Fruit fly (Drosophila melanogaster) whole organism, embryonic: ENCODE measurements around the gene dmrt11E.

Experiments
- Aef1 ChIP-seq: fragments of 200-800 bp; sonication (Bioruptor generic); IDR thresholded peaks from 3 replicates; pipeline ENCODE4 v1.3.6; 2022; ENCODE audit warnings: missing biosample characterization, missing genetic modification characterization
- Bteb2 ChIP-seq: fragments of 200-800 bp; sonication (Bioruptor generic); optimal IDR thresholded peaks from 2 replicates; lab custom pipeline; 2016; ENCODE audit warnings: missing biosample characterization, missing genetic modification characterization
- CG10462 ChIP-seq: fragments of 200-800 bp; sonication (Bioruptor generic); optimal IDR thresholded peaks from 2 replicates; lab custom pipeline; 2016; ENCODE audit warnings: missing biosample characterization, missing genetic modification characterization
- CG10654 ChIP-seq: fragments of 200-800 bp; sonication (Bioruptor generic); optimal IDR thresholded peaks from 2 replicates; lab custom pipeline; 2016; ENCODE audit warnings: missing biosample characterization, missing genetic modification characterization
- CG12744 ChIP-seq: fragments of 200-800 bp; sonication (Bioruptor generic); optimal IDR thresholded peaks from 2 replicates; lab custom pipeline; 2016; ENCODE audit warnings: missing biosample characterization, missing genetic modification characterization
- CG14014 ChIP-seq: fragments of 200-800 bp; sonication (Bioruptor generic); IDR thresholded peaks from 2 replicates; pipeline ENCODE4 v1.3.6; 2022; ENCODE audit warnings: missing biosample characterization, missing genetic modification characterization
- CG14050 ChIP-seq: fragments of 200-800 bp; sonication (Bioruptor generic); IDR thresholded peaks from 3 replicates; pipeline ENCODE4 v1.3.6; 2022; ENCODE audit warnings: missing biosample characterization, missing genetic modification characterization
- CG16815 ChIP-seq: fragments of 200-800 bp; sonication (Bioruptor generic); optimal IDR thresholded peaks from 3 replicates; lab custom pipeline; 2017; ENCODE audit warnings: missing biosample characterization, mild to moderate bottlenecking, missing genetic modification characterization
- CG17359 ChIP-seq: fragments of 200-800 bp; sonication (Bioruptor generic); optimal IDR thresholded peaks from 3 replicates; lab custom pipeline; 2018; ENCODE audit warnings: missing biosample characterization, mild to moderate bottlenecking, missing genetic modification characterization, moderate library complexity
- CG17612 ChIP-seq: fragments of 200-800 bp; sonication (Bioruptor generic); IDR thresholded peaks from 2 replicates; pipeline ENCODE4 v1.3.6; 2022; ENCODE audit warnings: missing biosample characterization, missing genetic modification characterization
- CG31365 ChIP-seq: fragments of 200-800 bp; sonication (Bioruptor generic); optimal IDR thresholded peaks from 2 replicates; lab custom pipeline; 2018; ENCODE audit warnings: missing biosample characterization, mild to moderate bottlenecking, missing genetic modification characterization
- CG32767 ChIP-seq: fragments of 200-800 bp; sonication (Bioruptor generic); IDR thresholded peaks from 2 replicates; pipeline ENCODE4 v1.3.6; 2022; ENCODE audit warnings: missing biosample characterization, missing genetic modification characterization
- CG32772 ChIP-seq: fragments of 200-800 bp; sonication (Bioruptor generic); IDR thresholded peaks from 2 replicates; pipeline ENCODE4 v1.3.6; 2022; ENCODE audit warnings: missing biosample characterization, missing genetic modification characterization
- CG3407 ChIP-seq: fragments of 200-800 bp; sonication (Bioruptor generic); optimal IDR thresholded peaks from 2 replicates; lab custom pipeline; 2018; ENCODE audit warnings: missing biosample characterization, mild to moderate bottlenecking, missing genetic modification characterization
- CG6765 ChIP-seq: fragments of 200-800 bp; sonication (Bioruptor generic); optimal IDR thresholded peaks from 3 replicates; lab custom pipeline; 2017; ENCODE audit warnings: missing biosample characterization, mild to moderate bottlenecking, missing genetic modification characterization
- CG7928 ChIP-seq: fragments of 200-800 bp; sonication (Bioruptor generic); optimal IDR thresholded peaks from 2 replicates; lab custom pipeline; 2017; ENCODE audit warnings: missing biosample characterization, mild to moderate bottlenecking, missing genetic modification characterization
- CG8089 ChIP-seq: fragments of 200-800 bp; sonication (Bioruptor generic); optimal IDR thresholded peaks from 3 replicates; lab custom pipeline; 2016; ENCODE audit warnings: missing biosample characterization, missing genetic modification characterization
- CG9727 ChIP-seq: fragments of 200-800 bp; sonication (Bioruptor generic); optimal IDR thresholded peaks from 3 replicates; lab custom pipeline; 2017; ENCODE audit warnings: missing biosample characterization, mild to moderate bottlenecking, missing genetic modification characterization
- CkIIα-i1 ChIP-seq: fragments of 200-800 bp; sonication (Bioruptor generic); IDR thresholded peaks from 2 replicates; pipeline ENCODE4 v1.3.6; 2022; ENCODE audit warnings: missing biosample characterization, missing genetic modification characterization
- CoRest ChIP-seq: fragments of 200-800 bp; sonication (Bioruptor generic); optimal IDR thresholded peaks from 3 replicates; lab custom pipeline; 2018; ENCODE audit warnings: missing biosample characterization, mild to moderate bottlenecking, missing genetic modification characterization, moderate library complexity
- CrebB ChIP-seq: fragments of 200-800 bp; sonication (Bioruptor generic); optimal IDR thresholded peaks from 3 replicates; lab custom pipeline; 2018; ENCODE audit warnings: missing biosample characterization, mild to moderate bottlenecking, missing genetic modification characterization
- ERR ChIP-seq: fragments of 200-800 bp; sonication (Bioruptor generic); optimal IDR thresholded peaks from 2 replicates; lab custom pipeline; 2016; ENCODE audit warnings: missing biosample characterization, missing genetic modification characterization
- Gsc ChIP-seq: fragments of 200-800 bp; sonication (Bioruptor generic); IDR thresholded peaks from 2 replicates; pipeline ENCODE4 v1.3.6; 2022; ENCODE audit warnings: missing biosample characterization, missing genetic modification characterization
- HHEX ChIP-seq: fragments of 200-800 bp; sonication (Bioruptor generic); optimal IDR thresholded peaks from 3 replicates; lab custom pipeline; 2017; ENCODE audit warnings: missing biosample characterization, mild to moderate bottlenecking, missing genetic modification characterization, missing genetic modification reagents
- Meics ChIP-seq: fragments of 200-800 bp; sonication (Bioruptor generic); optimal IDR thresholded peaks from 2 replicates; lab custom pipeline; 2017; ENCODE audit warnings: missing biosample characterization, mild to moderate bottlenecking, missing genetic modification characterization
- NC2α ChIP-seq: fragments of 200-800 bp; sonication (Bioruptor generic); optimal IDR thresholded peaks from 2 replicates; lab custom pipeline; 2016; ENCODE audit warnings: missing biosample characterization, missing genetic modification characterization
- Oaz ChIP-seq: fragments of 200-800 bp; sonication (Bioruptor generic); IDR thresholded peaks from 2 replicates; pipeline ENCODE4 v1.3.6; 2022; ENCODE audit warnings: missing biosample characterization, missing genetic modification characterization
- Opbp ChIP-seq: fragments of 200-800 bp; sonication (Bioruptor generic); IDR thresholded peaks from 3 replicates; pipeline ENCODE4 v1.3.6; 2022; ENCODE audit warnings: missing biosample characterization, missing genetic modification characterization; ENCODE audit not compliant: partially characterized antibody
- Scr ChIP-seq: fragments of 200-800 bp; sonication (Bioruptor generic); IDR thresholded peaks from 2 replicates; pipeline ENCODE4 v1.3.6; 2022; ENCODE audit warnings: missing biosample characterization, missing genetic modification characterization; ENCODE audit not compliant: partially characterized antibody
- Side ChIP-seq: fragments of 200-800 bp; sonication (Bioruptor generic); optimal IDR thresholded peaks from 2 replicates; lab custom pipeline; 2016; ENCODE audit warnings: missing biosample characterization, missing genetic modification characterization
- Vsx1 ChIP-seq: fragments of 200-800 bp; sonication (Bioruptor generic); optimal IDR thresholded peaks from 2 replicates; lab custom pipeline; 2017; ENCODE audit warnings: missing biosample characterization, mild to moderate bottlenecking, missing genetic modification characterization, missing genetic modification reagents
- bab2 ChIP-seq: fragments of 200-800 bp; sonication (Bioruptor generic); optimal IDR thresholded peaks from 2 replicates; lab custom pipeline; 2016; ENCODE audit warnings: missing biosample characterization, missing genetic modification characterization
- crc ChIP-seq: fragments of 200-800 bp; sonication (Bioruptor generic); optimal IDR thresholded peaks from 2 replicates; lab custom pipeline; 2016; ENCODE audit warnings: missing biosample characterization, missing genetic modification characterization
- croc ChIP-seq: fragments of 200-800 bp; sonication (Bioruptor generic); conservative IDR thresholded peaks from 3 replicates; pipeline ENCODE4 v1.3.6; 2022; ENCODE audit warnings: missing biosample characterization, missing genetic modification characterization
- kah ChIP-seq: fragments of 200-800 bp; sonication (Bioruptor generic); optimal IDR thresholded peaks from 2 replicates; lab custom pipeline; 2018; ENCODE audit warnings: missing biosample characterization, mild to moderate bottlenecking, missing genetic modification characterization
- kni ChIP-seq: fragments of 200-800 bp; sonication (Bioruptor generic); optimal IDR thresholded peaks from 3 replicates; lab custom pipeline; 2017; ENCODE audit warnings: mild to moderate bottlenecking, missing biosample characterization, missing genetic modification reagents, missing genetic modification characterization
- pho ChIP-seq: fragments of 200-800 bp; sonication (Bioruptor generic); optimal IDR thresholded peaks from 2 replicates; lab custom pipeline; 2016; ENCODE audit warnings: missing biosample characterization, missing genetic modification characterization
- phol ChIP-seq: fragments of 200-800 bp; sonication (Bioruptor generic); optimal IDR thresholded peaks from 3 replicates; lab custom pipeline; 2018; ENCODE audit warnings: missing biosample characterization, mild to moderate bottlenecking, missing genetic modification characterization, moderate library complexity
- psq ChIP-seq: fragments of 200-800 bp; sonication (Bioruptor generic); optimal IDR thresholded peaks from 2 replicates; lab custom pipeline; 2017; ENCODE audit warnings: missing biosample characterization, missing genetic modification characterization
- ranshi ChIP-seq: fragments of 200-800 bp; sonication (Bioruptor generic); IDR thresholded peaks from 2 replicates; pipeline ENCODE4 v1.3.6; 2022; ENCODE audit warnings: missing biosample characterization, missing genetic modification characterization
- rib ChIP-seq: fragments of 200-800 bp; sonication (Bioruptor generic); IDR thresholded peaks from 2 replicates; pipeline ENCODE4 v1.3.6; 2022; ENCODE audit warnings: missing biosample characterization, missing genetic modification characterization
- scrt ChIP-seq: fragments of 200-800 bp; sonication (Bioruptor generic); optimal IDR thresholded peaks from 2 replicates; lab custom pipeline; 2018; ENCODE audit warnings: missing biosample characterization, mild to moderate bottlenecking, missing genetic modification characterization, moderate library complexity
- sd ChIP-seq: fragments of 200-800 bp; sonication (Bioruptor generic); optimal IDR thresholded peaks from 3 replicates; lab custom pipeline; 2018; ENCODE audit warnings: missing biosample characterization, mild to moderate bottlenecking, missing genetic modification characterization, moderate library complexity
- shn ChIP-seq: fragments of 200-800 bp; sonication (Bioruptor generic); optimal IDR thresholded peaks from 3 replicates; lab custom pipeline; 2016; ENCODE audit warnings: missing biosample characterization, missing genetic modification characterization
- sim ChIP-seq: fragments of 200-800 bp; sonication (Bioruptor generic); IDR thresholded peaks from 2 replicates; pipeline ENCODE4 v1.3.6; 2022; ENCODE audit warnings: missing biosample characterization, missing genetic modification characterization
- so ChIP-seq: fragments of 200-800 bp; sonication (Bioruptor generic); IDR thresholded peaks from 3 replicates; pipeline ENCODE4 v1.3.6; 2022; ENCODE audit warnings: missing biosample characterization, missing genetic modification characterization
- sr ChIP-seq: fragments of 200-800 bp; sonication (Bioruptor generic); IDR thresholded peaks from 3 replicates; pipeline ENCODE4 v1.3.6; 2022; ENCODE audit warnings: missing biosample characterization, missing genetic modification characterization
- tgo ChIP-seq: fragments of 200-800 bp; sonication (Bioruptor generic); IDR thresholded peaks from 3 replicates; pipeline ENCODE4 v1.3.6; 2022; ENCODE audit warnings: missing biosample characterization, missing genetic modification characterization
- toy ChIP-seq: fragments of 200-800 bp; sonication (Bioruptor generic); IDR thresholded peaks from 2 replicates; pipeline ENCODE4 v1.3.6; 2022; ENCODE audit warnings: missing biosample characterization, missing genetic modification characterization
- wdn ChIP-seq: fragments of 200-800 bp; sonication (Bioruptor generic); IDR thresholded peaks from 2 replicates; pipeline ENCODE4 v1.3.6; 2022; ENCODE audit warnings: missing biosample characterization, missing genetic modification characterization
- yki ChIP-seq: fragments of >200 bp; optimal IDR thresholded peaks from 3 replicates; lab custom pipeline; 2018

dmrt11E gene

dm6 chrX:13390465-13391173, 22.6 kb downstream of the dmrt11E start (continued):
- TF ChIP-seq sim: no peak
- peak; percentile 67 for TF ChIP-seq HHEX (GFP tag; lab: Kevin White, UChicago)
- TF ChIP-seq CG8089 (GFP tag; lab: Kevin White, UChicago): no peak
- no peak for TF ChIP-seq kah
- peak; percentile 63 for TF ChIP-seq scrt
- no peak for TF ChIP-seq CG32767 (GFP tag; lab: Robert Waterston, UW)
- TF ChIP-seq Meics: peak; percentile 85
- peak; percentile 2 for TF ChIP-seq CG10654
- no peak for TF ChIP-seq Gsc
- TF ChIP-seq CG14014: peak; percentile 78
- no peak for TF ChIP-seq kni
- no peak for TF ChIP-seq Scr (GFP tag; lab: Robert Waterston, UW)
- TF ChIP-seq CG32772 (GFP tag; lab: Robert Waterston, UW): 0 out of 2 replicates have a peak, but pooled peaks have one; percentile 34
- peak; percentile 33 for TF ChIP-seq phol (tag; lab: Kevin White, UChicago)
- no peak for TF ChIP-seq so (GFP tag; lab: Robert Waterston, UW)
- no peak for TF ChIP-seq ERR
- peak; percentile 64; the same call in 1 of the 2 replicates for TF ChIP-seq rib
- TF ChIP-seq Oaz (GFP tag; lab: Robert Waterston, UW): peak; percentile 52; the same call in 1 of the 2 replicates
- TF ChIP-seq shn: no peak
- TF ChIP-seq yki (lab: Kevin White, UChicago): no peak
- TF ChIP-seq Opbp (GFP tag; lab: Robert Waterston, UW): no peak
- TF ChIP-seq ranshi (GFP tag; lab: Robert Waterston, UW): peak; percentile 66
- no peak for TF ChIP-seq CG10462 (GFP tag; lab: Kevin White, UChicago)
- peak; percentile 77 for TF ChIP-seq tgo (GFP tag; lab: Robert Waterston, UW)
- no peak for TF ChIP-seq croc (GFP tag; lab: Robert Waterston, UW)
- TF ChIP-seq CG9727 (GFP tag; lab: Kevin White, UChicago): peak; percentile 68
- TF ChIP-seq CG31365 (tag; lab: Kevin White, UChicago): no peak
- peak; percentile 22 for TF ChIP-seq sd (tag; lab: Kevin White, UChicago)
- TF ChIP-seq CrebB (tag; lab: Kevin White, UChicago): peak; percentile 24
- TF ChIP-seq crc (GFP tag; lab: Kevin White, UChicago): no peak
- no peak for TF ChIP-seq Vsx1 (GFP tag; lab: Kevin White, UChicago)
- no peak for TF ChIP-seq NC2α (GFP tag; lab: Kevin White, UChicago)
- no peak for TF ChIP-seq CG7928 (GFP tag; lab: Kevin White, UChicago)
- no peak for TF ChIP-seq bab2
- TF ChIP-seq CG17612 (GFP tag; lab: Robert Waterston, UW): 0 out of 2 replicates have a peak, but pooled peaks have one; percentile 18
- TF ChIP-seq wdn (GFP tag; lab: Robert Waterston, UW): 0 out of 2 replicates have a peak, but pooled peaks have one; percentile 50
- 0 out of 2 replicates have a peak, but pooled peaks have one; percentile 6 for TF ChIP-seq CkIIα-i1 (GFP tag; lab: Robert Waterston, UW)
- peak; percentile 52 for TF ChIP-seq CG6765 (GFP tag; lab: Kevin White, UChicago)
- peak; percentile 77 for TF ChIP-seq CoRest (tag; lab: Kevin White, UChicago)
- no peak for TF ChIP-seq psq (GFP tag; lab: Kevin White, UChicago)
- TF ChIP-seq sr: no peak
- peak; percentile 38 for TF ChIP-seq CG16815
- TF ChIP-seq CG12744: no peak
- no peak for TF ChIP-seq pho (GFP tag; lab: Kevin White, UChicago)
- peak; percentile 67 for TF ChIP-seq CG17359 (tag; lab: Kevin White, UChicago)
- peak; percentile 62; the same call in 1 of the 2 replicates for TF ChIP-seq toy (GFP tag; lab: Robert Waterston, UW)
- TF ChIP-seq CG3407 (GFP tag; lab: Kevin White, UChicago): no peak
- TF ChIP-seq CG14050 (GFP tag; lab: Robert Waterston, UW): peak; percentile 43; the same call in 1 of the 3 replicates
- no peak for TF ChIP-seq Side (GFP tag; lab: Kevin White, UChicago)
- no peak for TF ChIP-seq Bteb2
- TF ChIP-seq Aef1: peak; percentile 68
